Fruit fly (Drosophila melanogaster) whole organism, embryonic: ENCODE results near the gene CG44271.

Experiments
- Ada2b ChIP-seq: fragments of 200-800 bp; sonication (Bioruptor generic); IDR thresholded peaks from 2 replicates; pipeline ENCODE4 v1.3.6; 2022; ENCODE audit warnings: missing biosample characterization, missing genetic modification characterization
- Antp ChIP-seq: fragments of 200-800 bp; sonication (Bioruptor generic); optimal IDR thresholded peaks from 3 replicates; lab custom pipeline; 2016; ENCODE audit warnings: missing biosample characterization, missing genetic modification characterization
- CG12769 ChIP-seq: fragments of 200-800 bp; sonication (Bioruptor generic); optimal IDR thresholded peaks from 2 replicates; lab custom pipeline; 2019; ENCODE audit warnings: missing biosample characterization, mild to moderate bottlenecking, missing genetic modification characterization, moderate library complexity
- CG12942 ChIP-seq: fragments of 200-800 bp; sonication (Bioruptor generic); optimal IDR thresholded peaks from 3 replicates; lab custom pipeline; 2016; ENCODE audit warnings: missing biosample characterization, missing genetic modification characterization
- CG33213 ChIP-seq: fragments of 200-800 bp; sonication (Bioruptor generic); optimal IDR thresholded peaks from 3 replicates; lab custom pipeline; 2016; ENCODE audit warnings: missing biosample characterization, missing genetic modification characterization
- PHDP ChIP-seq: fragments of 200-800 bp; sonication (Bioruptor generic); optimal IDR thresholded peaks from 3 replicates; lab custom pipeline; 2018; ENCODE audit warnings: missing biosample characterization, mild to moderate bottlenecking, missing genetic modification characterization, moderate library complexity
- fru ChIP-seq: fragments of >200 bp; optimal IDR thresholded peaks from 2 replicates; lab custom pipeline; 2017
- gce ChIP-seq: fragments of 200-800 bp; sonication (Bioruptor generic); IDR thresholded peaks from 3 replicates; pipeline ENCODE4 v1.3.6; 2022; ENCODE audit warnings: missing biosample characterization, missing genetic modification characterization
- mirr ChIP-seq: fragments of 200-800 bp; sonication (Bioruptor generic); optimal IDR thresholded peaks from 3 replicates; lab custom pipeline; 2018; ENCODE audit warnings: missing biosample characterization, mild to moderate bottlenecking, missing genetic modification characterization
- psq ChIP-seq: fragments of 200-800 bp; sonication (Bioruptor generic); optimal IDR thresholded peaks from 2 replicates; lab custom pipeline; 2017; ENCODE audit warnings: missing biosample characterization, missing genetic modification characterization
- ro ChIP-seq: fragments of 200-800 bp; sonication (Bioruptor generic); IDR thresholded peaks from 2 replicates; pipeline ENCODE4 v1.3.6; 2022; ENCODE audit warnings: missing biosample characterization, missing genetic modification characterization

DNA sequence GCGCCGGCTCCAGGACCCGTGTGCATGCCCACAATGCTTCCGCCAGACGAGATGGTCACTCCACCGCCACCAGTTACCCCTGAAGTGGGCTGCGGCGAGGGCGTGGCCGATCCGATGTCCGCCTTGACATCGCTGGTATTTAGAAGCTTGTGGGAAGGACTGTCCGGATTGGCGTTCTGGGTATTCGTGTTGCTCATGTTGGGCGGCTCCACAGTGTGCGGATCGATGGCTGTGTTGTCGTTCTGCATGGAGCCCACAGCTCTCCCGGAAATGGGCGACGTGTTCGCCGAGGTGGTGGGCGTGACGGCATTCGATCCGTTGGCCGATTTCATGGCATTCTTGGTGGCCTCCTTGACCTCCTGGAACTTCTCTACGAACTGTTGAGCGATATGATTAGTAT is 26.0 kb downstream of the CG44271 start:
- TF ChIP-seq CG12769 (tag; lab: Kevin White, UChicago) (no peak), mirr (GFP tag; lab: Kevin White, UChicago) (no peak), psq (GFP tag; lab: Kevin White, UChicago) (no peak), Ada2b (GFP tag; lab: Robert Waterston, UW) (no peak), ro (GFP tag; lab: Robert Waterston, UW) (no peak), CG33213 (GFP tag; lab: Kevin White, UChicago) (no peak), CG12942 (no peak), Antp (no peak), PHDP (tag; lab: Kevin White, UChicago) (no peak), gce (GFP tag; lab: Robert Waterston, UW) (no peak), fru (no peak)
